Fruit fly (Drosophila melanogaster) whole organism, embryonic: ENCODE data around the gene sra.
A peak's percentile ranks its signal among the peaks of the same experiment; 100 is the strongest.

Experiments used
- Atf-2 ChIP-seq: fragments of 200-800 bp; sonication (Bioruptor generic); optimal IDR thresholded peaks from 2 replicates; lab custom pipeline; 2016; ENCODE audit warnings: missing biosample characterization, missing genetic modification characterization
- BtbVII ChIP-seq: fragments of 200-800 bp; sonication (Bioruptor generic); optimal IDR thresholded peaks from 3 replicates; lab custom pipeline; 2017; ENCODE audit warnings: missing biosample characterization, mild to moderate bottlenecking, missing genetic modification characterization
- CG10959 ChIP-seq: fragments of 200-800 bp; sonication (Bioruptor generic); IDR thresholded peaks from 2 replicates; pipeline ENCODE4 v1.3.6; 2022; ENCODE audit warnings: missing biosample characterization, missing genetic modification characterization
- CG11456 ChIP-seq: fragments of 200-800 bp; sonication (Bioruptor generic); IDR thresholded peaks from 3 replicates; pipeline ENCODE4 v1.3.6; 2022; ENCODE audit warnings: missing biosample characterization, missing genetic modification characterization
- CG11723 ChIP-seq: fragments of 200-800 bp; sonication (Bioruptor generic); optimal IDR thresholded peaks from 2 replicates; lab custom pipeline; 2017; ENCODE audit warnings: missing biosample characterization, mild to moderate bottlenecking, missing genetic modification characterization
- CG12104 ChIP-seq: fragments of 200-800 bp; sonication (Bioruptor generic); optimal IDR thresholded peaks from 3 replicates; lab custom pipeline; 2016; ENCODE audit warnings: missing biosample characterization, missing genetic modification characterization
- CG12236 ChIP-seq: fragments of 200-800 bp; sonication (Bioruptor generic); optimal IDR thresholded peaks from 2 replicates; lab custom pipeline; 2016; ENCODE audit warnings: missing biosample characterization, missing genetic modification characterization
- CG12769 ChIP-seq: fragments of 200-800 bp; sonication (Bioruptor generic); optimal IDR thresholded peaks from 2 replicates; lab custom pipeline; 2019; ENCODE audit warnings: missing biosample characterization, mild to moderate bottlenecking, missing genetic modification characterization, moderate library complexity
- CG15011 ChIP-seq: fragments of 200-800 bp; sonication (Bioruptor generic); optimal IDR thresholded peaks from 3 replicates; lab custom pipeline; 2018; ENCODE audit warnings: missing biosample characterization, mild to moderate bottlenecking, missing genetic modification characterization
- CG16813 ChIP-seq: fragments of 200-800 bp; sonication (Bioruptor generic); IDR thresholded peaks from 3 replicates; pipeline ENCODE4 v1.3.6; 2022; ENCODE audit warnings: missing biosample characterization, missing genetic modification characterization; ENCODE audit not compliant: partially characterized antibody
- CG18011 ChIP-seq: fragments of 200-800 bp; sonication (Bioruptor generic); optimal IDR thresholded peaks from 2 replicates; lab custom pipeline; 2017; ENCODE audit warnings: missing biosample characterization, missing genetic modification characterization, mild to moderate bottlenecking, moderate library complexity, missing genotype
- CG18599 ChIP-seq: fragments of 200-800 bp; sonication (Bioruptor generic); optimal IDR thresholded peaks from 3 replicates; lab custom pipeline; 2017; ENCODE audit warnings: missing biosample characterization, missing genetic modification characterization, mild to moderate bottlenecking, moderate library complexity, missing genetic modification reagents
- CG2202 ChIP-seq: fragments of 200-800 bp; sonication (Bioruptor generic); optimal IDR thresholded peaks from 2 replicates; lab custom pipeline; 2018; ENCODE audit warnings: missing biosample characterization, mild to moderate bottlenecking, missing genetic modification characterization
- CG2889 ChIP-seq: fragments of 200-800 bp; sonication (Bioruptor generic); IDR thresholded peaks from 3 replicates; pipeline ENCODE4 v1.3.6; 2022; ENCODE audit warnings: missing biosample characterization, missing genetic modification characterization
- CG3407 ChIP-seq: fragments of 200-800 bp; sonication (Bioruptor generic); optimal IDR thresholded peaks from 2 replicates; lab custom pipeline; 2018; ENCODE audit warnings: missing biosample characterization, mild to moderate bottlenecking, missing genetic modification characterization
- CG43689 ChIP-seq: fragments of 200-800 bp; sonication (Bioruptor generic); IDR thresholded peaks from 2 replicates; pipeline ENCODE4 v1.3.6; 2022; ENCODE audit warnings: missing biosample characterization, missing genetic modification characterization
- CG4617 ChIP-seq: fragments of 200-800 bp; sonication (Bioruptor generic); optimal IDR thresholded peaks from 3 replicates; lab custom pipeline; 2016; ENCODE audit warnings: missing biosample characterization, missing genetic modification characterization, borderline replicate concordance
- CG4707 ChIP-seq: fragments of 200-800 bp; sonication (Bioruptor generic); optimal IDR thresholded peaks from 2 replicates; lab custom pipeline; 2018; ENCODE audit warnings: missing biosample characterization, mild to moderate bottlenecking, missing genetic modification characterization, moderate library complexity
- Camta ChIP-seq: fragments of 200-800 bp; sonication (Bioruptor generic); optimal IDR thresholded peaks from 2 replicates; lab custom pipeline; 2016; ENCODE audit warnings: missing biosample characterization, missing genetic modification characterization
- E2f1 ChIP-seq: fragments of 200-800 bp; sonication (Bioruptor generic); IDR thresholded peaks from 2 replicates; pipeline ENCODE4 v1.3.6; 2022; ENCODE audit warnings: missing biosample characterization, missing genetic modification characterization
- Eip74EF ChIP-seq, 2 experiments: fragments of 200-800 bp in 1 of 2; fragments of >200 bp in 1 of 2; sonication (Bioruptor generic) in 1 of 2; optimal IDR thresholded peaks; 2 replicates each; lab custom pipeline; 2017 to 2019; ENCODE audit warnings: missing biosample characterization in 2 of 2, missing genetic modification characterization in 2 of 2, mild to moderate bottlenecking in 1 of 2, moderate library complexity in 1 of 2
- Ets65A ChIP-seq: fragments of 200-800 bp; sonication (Bioruptor generic); peaks from one replicate; lab custom pipeline; 2016; ENCODE audit warnings: missing biosample characterization, missing genetic modification characterization
- MTF-1 ChIP-seq: fragments of 200-800 bp; sonication (Bioruptor generic); optimal IDR thresholded peaks from 2 replicates; lab custom pipeline; 2018; ENCODE audit warnings: missing biosample characterization, mild to moderate bottlenecking, missing genetic modification characterization, borderline replicate concordance
- Med ChIP-seq: fragments of 200-800 bp; sonication (Bioruptor generic); peaks from one replicate; lab custom pipeline; 2016; ENCODE audit warnings: missing biosample characterization, missing genetic modification characterization, mild to moderate bottlenecking, inconsistent platforms, moderate library complexity
- Ptx1 ChIP-seq: fragments of 200-800 bp; sonication (Bioruptor generic); IDR thresholded peaks from 2 replicates; pipeline ENCODE4 v1.3.6; 2022; ENCODE audit warnings: missing biosample characterization, missing genetic modification characterization
- Side ChIP-seq: fragments of 200-800 bp; sonication (Bioruptor generic); optimal IDR thresholded peaks from 2 replicates; lab custom pipeline; 2016; ENCODE audit warnings: missing biosample characterization, missing genetic modification characterization
- Spps ChIP-seq: fragments of 200-800 bp; sonication (Bioruptor generic); optimal IDR thresholded peaks from 2 replicates; lab custom pipeline; 2018; ENCODE audit warnings: missing biosample characterization, mild to moderate bottlenecking, missing genetic modification characterization
- Vsx1 ChIP-seq: fragments of 200-800 bp; sonication (Bioruptor generic); optimal IDR thresholded peaks from 2 replicates; lab custom pipeline; 2017; ENCODE audit warnings: missing biosample characterization, mild to moderate bottlenecking, missing genetic modification characterization, missing genetic modification reagents
- ara ChIP-seq: fragments of 200-800 bp; sonication (Bioruptor generic); IDR thresholded peaks from 2 replicates; pipeline ENCODE4 v1.3.6; 2022; ENCODE audit warnings: missing biosample characterization, missing genetic modification characterization
- caup ChIP-seq: fragments of 200-800 bp; sonication (Bioruptor generic); optimal IDR thresholded peaks from 3 replicates; lab custom pipeline; 2017; ENCODE audit warnings: missing biosample characterization, mild to moderate bottlenecking, missing genetic modification characterization, moderate library complexity; ENCODE audit not compliant: severe bottlenecking
- cg ChIP-seq: fragments of 200-800 bp; sonication (Bioruptor generic); optimal IDR thresholded peaks from 3 replicates; lab custom pipeline; 2019; ENCODE audit warnings: missing biosample characterization, mild to moderate bottlenecking, missing genetic modification characterization, moderate library complexity
- jing ChIP-seq: fragments of 200-800 bp; sonication (Bioruptor generic); optimal IDR thresholded peaks from 2 replicates; lab custom pipeline; 2018; ENCODE audit warnings: missing biosample characterization, mild to moderate bottlenecking, missing genetic modification characterization
- klu ChIP-seq: fragments of 200-800 bp; sonication (Bioruptor generic); IDR thresholded peaks from 2 replicates; pipeline ENCODE4 v1.3.6; 2022; ENCODE audit warnings: missing biosample characterization, missing genetic modification characterization
- knrl ChIP-seq: fragments of 200-800 bp; sonication (Bioruptor generic); IDR thresholded peaks from 3 replicates; pipeline ENCODE4 v1.3.6; 2022; ENCODE audit warnings: missing biosample characterization, missing genetic modification characterization; ENCODE audit not compliant: partially characterized antibody
- lbe ChIP-seq: fragments of 200-800 bp; sonication (Bioruptor generic); optimal IDR thresholded peaks from 2 replicates; lab custom pipeline; 2016; ENCODE audit warnings: missing biosample characterization, mild to moderate bottlenecking, missing genetic modification characterization
- maf-S ChIP-seq: fragments of 200-800 bp; sonication (Bioruptor generic); optimal IDR thresholded peaks from 2 replicates; lab custom pipeline; 2016; ENCODE audit warnings: missing biosample characterization, missing genetic modification characterization
- mld ChIP-seq: fragments of 200-800 bp; sonication (Bioruptor generic); IDR thresholded peaks from 3 replicates; pipeline ENCODE4 v1.3.6; 2022; ENCODE audit warnings: missing biosample characterization, missing genetic modification characterization; ENCODE audit not compliant: partially characterized antibody
- org-1 ChIP-seq: fragments of 200-800 bp; sonication (Bioruptor generic); optimal IDR thresholded peaks from 2 replicates; lab custom pipeline; 2017; ENCODE audit warnings: missing biosample characterization, missing genetic modification characterization
- pan ChIP-seq, 4 experiments: fragments of >200 bp in 3 of 4; fragments of 200-800 bp in 1 of 4; sonication (Bioruptor generic) in 1 of 4; optimal IDR thresholded peaks in 3 of 4; IDR thresholded peaks in 1 of 4; 2 replicates each; pipeline versions ENCODE4 v1.3.6 to Lab custom; 2017 to 2022; ENCODE audit warnings: missing biosample characterization in 2 of 4, missing genetic modification characterization in 2 of 4, mixed read lengths in 1 of 4
- pb ChIP-seq: fragments of 200-800 bp; sonication (Bioruptor generic); optimal IDR thresholded peaks from 3 replicates; lab custom pipeline; 2016; ENCODE audit warnings: missing biosample characterization, missing genetic modification characterization
- pho ChIP-seq: fragments of 200-800 bp; sonication (Bioruptor generic); optimal IDR thresholded peaks from 2 replicates; lab custom pipeline; 2016; ENCODE audit warnings: missing biosample characterization, missing genetic modification characterization
- sc ChIP-seq, 3 experiments: fragments of >200 bp in 2 of 3; fragments of 200-800 bp in 1 of 3; sonication (Bioruptor generic) in 1 of 3; optimal IDR thresholded peaks; 2 replicates in 2 of 3; 3 replicates in 1 of 3; lab custom pipeline; 2017; ENCODE audit warnings: mild to moderate bottlenecking in 1 of 3, missing biosample characterization in 1 of 3, missing genetic modification characterization in 1 of 3, missing genetic modification reagents in 1 of 3
- schlank ChIP-seq: fragments of 200-800 bp; sonication (Bioruptor generic); optimal IDR thresholded peaks from 2 replicates; lab custom pipeline; 2018; ENCODE audit warnings: missing biosample characterization, mild to moderate bottlenecking, missing genetic modification characterization
- shn ChIP-seq: fragments of 200-800 bp; sonication (Bioruptor generic); optimal IDR thresholded peaks from 3 replicates; lab custom pipeline; 2016; ENCODE audit warnings: missing biosample characterization, missing genetic modification characterization
- sob ChIP-seq: fragments of 200-800 bp; sonication (Bioruptor generic); IDR thresholded peaks from 2 replicates; pipeline ENCODE4 v1.3.6; 2022; ENCODE audit warnings: missing biosample characterization, missing genetic modification characterization
- tll ChIP-seq, 2 experiments: fragments of 200-800 bp in 1 of 2; fragments of >200 bp in 1 of 2; sonication (Bioruptor generic) in 1 of 2; optimal IDR thresholded peaks; 2 replicates each; lab custom pipeline; 2017 to 2019; ENCODE audit warnings: missing biosample characterization in 2 of 2, missing genetic modification characterization in 2 of 2, mild to moderate bottlenecking in 1 of 2, moderate library complexity in 1 of 2
- zen2 ChIP-seq: fragments of 200-800 bp; sonication (Bioruptor generic); IDR thresholded peaks from 3 replicates; pipeline ENCODE4 v1.3.6; 2022; ENCODE audit warnings: missing biosample characterization, missing genetic modification characterization; ENCODE audit not compliant: partially characterized antibody

The sra gene

DNA sequence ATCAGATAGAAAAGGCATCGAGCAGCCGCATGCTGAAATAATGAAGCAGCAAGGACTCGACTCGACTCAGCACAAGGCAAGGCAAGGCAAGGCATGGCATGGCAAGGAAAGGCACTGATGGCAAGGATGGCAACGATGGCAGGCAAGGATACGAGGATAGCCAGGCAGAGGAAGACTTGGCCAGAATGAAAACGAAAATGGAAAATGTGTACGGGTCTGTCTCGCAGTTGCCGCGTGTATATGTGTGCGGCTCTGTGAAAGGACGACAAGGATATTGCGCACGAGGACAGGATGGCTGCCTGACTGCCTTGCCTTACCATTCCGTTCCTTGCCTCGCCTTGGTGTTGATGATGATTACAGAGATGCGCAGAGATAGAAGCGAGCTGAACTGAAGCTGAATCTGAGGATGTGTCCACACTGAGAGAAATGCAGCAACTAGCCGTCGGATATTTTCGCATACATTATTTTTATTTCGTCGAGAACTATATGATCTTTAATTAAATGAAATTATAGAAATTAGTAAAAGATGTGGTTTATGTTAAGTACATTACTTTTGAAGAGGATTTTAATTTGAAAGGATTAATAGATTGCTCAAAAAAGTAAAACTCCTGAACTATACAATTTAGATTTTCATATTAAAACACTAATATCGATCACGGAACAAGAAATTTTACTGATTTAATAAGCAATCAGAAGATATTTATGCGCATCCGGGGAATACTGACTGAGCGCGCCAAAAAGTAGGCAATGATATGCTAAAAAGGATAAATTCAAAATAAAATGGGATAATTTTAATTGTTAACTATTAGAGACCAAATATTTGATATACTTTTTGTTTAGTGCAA lies 27.9 kb downstream of the sra start (continued):
- TF ChIP-seq CG10959 (GFP tag; lab: Robert Waterston, UW): no peak
- TF ChIP-seq CG11456 (GFP tag; lab: Robert Waterston, UW): 0 out of 3 replicates have a peak, but pooled peaks have one; percentile 58
- TF ChIP-seq CG18599 (GFP tag; lab: Kevin White, UChicago): peak; percentile 5
- no peak for TF ChIP-seq sc (optimal IDR thresholded peaks at IDR 0.05; lab: Kevin White, UChicago)
- TF ChIP-seq sc (GFP tag; optimal IDR thresholded peaks at IDR 0.05; lab: Kevin White, UChicago): no peak
- TF ChIP-seq Vsx1: no peak
- no peak for TF ChIP-seq mld (GFP tag; lab: Robert Waterston, UW)
- no peak for TF ChIP-seq sob (GFP tag; lab: Robert Waterston, UW)
- TF ChIP-seq E2f1 (GFP tag; lab: Robert Waterston, UW): no peak
- no peak for TF ChIP-seq klu (GFP tag; lab: Robert Waterston, UW)
- TF ChIP-seq ara: 0 out of 2 replicates have a peak, but pooled peaks have one; percentile 30
- no peak for TF ChIP-seq CG4707 (GFP tag; lab: Kevin White, UChicago)
- no peak for TF ChIP-seq CG18011 (GFP tag; lab: Kevin White, UChicago)
- TF ChIP-seq Camta (GFP tag; lab: Kevin White, UChicago): peak; percentile 10
- peak; percentile 5 for TF ChIP-seq org-1 (GFP tag; lab: Kevin White, UChicago)
- peak; percentile 57 for TF ChIP-seq Med (GFP tag; lab: Kevin White, UChicago)
- no peak for TF ChIP-seq Atf-2 (GFP tag; lab: Kevin White, UChicago)
- TF ChIP-seq CG4617 (GFP tag; lab: Kevin White, UChicago): no peak
- TF ChIP-seq CG12104 (GFP tag; lab: Kevin White, UChicago): peak; percentile 59
- TF ChIP-seq Spps (tag; lab: Kevin White, UChicago): no peak
- no peak for TF ChIP-seq CG12769 (tag; lab: Kevin White, UChicago)
- TF ChIP-seq Eip74EF (GFP tag; optimal IDR thresholded peaks at IDR 0.05; lab: Kevin White, UChicago): peak in 1 of 2 experiments; percentile 44
- no peak for TF ChIP-seq CG11723 (GFP tag; lab: Kevin White, UChicago)
- TF ChIP-seq tll (GFP tag; optimal IDR thresholded peaks at IDR 0.05; lab: Kevin White, UChicago): no peak
- TF ChIP-seq CG43689: no peak
- TF ChIP-seq CG2202: no peak
- no peak for TF ChIP-seq caup (GFP tag; lab: Kevin White, UChicago)
- TF ChIP-seq Ptx1 (GFP tag; lab: Robert Waterston, UW): peak; percentile 19; the same call in 1 of the 2 replicates
- peak; percentile 76 for TF ChIP-seq Ets65A (GFP tag; lab: Kevin White, UChicago)
- no peak for TF ChIP-seq Side
- no peak for TF ChIP-seq CG12236
- no peak for TF ChIP-seq BtbVII
- no peak for TF ChIP-seq CG3407 (GFP tag; lab: Kevin White, UChicago)
- TF ChIP-seq pb (GFP tag; lab: Kevin White, UChicago): no peak
- no peak for TF ChIP-seq CG15011 (GFP tag; lab: Kevin White, UChicago)
- TF ChIP-seq CG2889: no peak
- peak; percentile 36 for TF ChIP-seq cg (GFP tag; lab: Kevin White, UChicago)
- TF ChIP-seq pho (GFP tag; lab: Kevin White, UChicago): peak; percentile 9
- no peak for TF ChIP-seq MTF-1
- TF ChIP-seq shn (GFP tag; lab: Kevin White, UChicago): no peak
- TF ChIP-seq schlank (tag; lab: Kevin White, UChicago): no peak
- TF ChIP-seq CG16813 (GFP tag; lab: Robert Waterston, UW): no peak
- no peak for TF ChIP-seq maf-S (GFP tag; lab: Kevin White, UChicago)
- no peak for TF ChIP-seq zen2 (GFP tag; lab: Robert Waterston, UW)
- no peak for TF ChIP-seq knrl
- no peak for TF ChIP-seq pan (optimal IDR thresholded peaks at IDR 0.05; lab: Kevin White, UChicago)
- no peak for TF ChIP-seq pan (GFP tag; optimal IDR thresholded peaks at IDR 0.05 in 1 of 2, IDR thresholded peaks at IDR 0.05 in 1 of 2)
- no peak for TF ChIP-seq jing (GFP tag; lab: Kevin White, UChicago)
- TF ChIP-seq lbe: no peak
